Fruit fly (Drosophila melanogaster): ENCODE measurements around the gene CG10479.

- TF ChIP-seq Lpt (GFP tag; optimal IDR thresholded peaks at IDR 0.05) (no peak), Ets21C (GFP tag; optimal IDR thresholded peaks at IDR 0.05) (no peak), esn (GFP tag; optimal IDR thresholded peaks at IDR 0.05) (no peak), CG3032 (tag; optimal IDR thresholded peaks at IDR 0.05) (no peak), CG6854 (GFP tag; optimal IDR thresholded peaks at IDR 0.05) (no peak), Blimp-1 (GFP tag; optimal IDR thresholded peaks at IDR 0.05) (no peak), topi (GFP tag; optimal IDR thresholded peaks at IDR 0.05) (no peak), CG7368 (GFP tag; optimal IDR thresholded peaks at IDR 0.05) (no peak), CG11294 (GFP tag; IDR thresholded peaks at IDR 0.05) (no peak), dac (GFP tag; optimal IDR thresholded peaks at IDR 0.05) (no peak)
Observed at dm6 chr3L:5996936-5997335, 21.1 kb upstream of the CG10479 start, which contains the start of gene PVRAP.
